Fruit fly (Drosophila melanogaster) whole organism, embryonic: ENCODE measurements around the gene MSAmiP.

Experiments
- C15 ChIP-seq: fragments of 200-800 bp; sonication (Bioruptor generic); IDR thresholded peaks from 3 replicates; pipeline ENCODE4 v1.3.6; 2022; ENCODE audit warnings: missing biosample characterization, missing genetic modification characterization
- CG10209 ChIP-seq: fragments of 200-800 bp; sonication (Bioruptor generic); optimal IDR thresholded peaks from 3 replicates; lab custom pipeline; 2017; ENCODE audit warnings: missing biosample characterization, mild to moderate bottlenecking, missing genetic modification characterization, missing genetic modification reagents
- CG10543 ChIP-seq: fragments of 200-800 bp; sonication (Bioruptor generic); optimal IDR thresholded peaks from 3 replicates; lab custom pipeline; 2017; ENCODE audit warnings: missing biosample characterization, mild to moderate bottlenecking, missing genetic modification characterization, moderate library complexity
- CG11504 ChIP-seq: fragments of 200-800 bp; sonication (Bioruptor generic); optimal IDR thresholded peaks from 3 replicates; lab custom pipeline; 2019; ENCODE audit warnings: missing biosample characterization, mild to moderate bottlenecking, missing genetic modification characterization, moderate library complexity
- CG12236 ChIP-seq: fragments of 200-800 bp; sonication (Bioruptor generic); optimal IDR thresholded peaks from 2 replicates; lab custom pipeline; 2016; ENCODE audit warnings: missing biosample characterization, missing genetic modification characterization
- CG1832 ChIP-seq: fragments of 200-800 bp; sonication (Bioruptor generic); optimal IDR thresholded peaks from 2 replicates; lab custom pipeline; 2017; ENCODE audit warnings: missing biosample characterization, mild to moderate bottlenecking, missing genetic modification characterization, inconsistent platforms
- CG2678 ChIP-seq: fragments of 200-800 bp; sonication (Bioruptor generic); optimal IDR thresholded peaks from 3 replicates; lab custom pipeline; 2019; ENCODE audit warnings: missing biosample characterization, mild to moderate bottlenecking, missing genetic modification characterization, moderate library complexity
- CG31388 ChIP-seq: fragments of 200-800 bp; sonication (Bioruptor generic); optimal IDR thresholded peaks from 2 replicates; lab custom pipeline; 2016; ENCODE audit warnings: missing biosample characterization, missing genetic modification characterization
- CG3407 ChIP-seq: fragments of 200-800 bp; sonication (Bioruptor generic); optimal IDR thresholded peaks from 2 replicates; lab custom pipeline; 2018; ENCODE audit warnings: missing biosample characterization, mild to moderate bottlenecking, missing genetic modification characterization
- CG34376 ChIP-seq: fragments of 200-800 bp; sonication (Bioruptor generic); optimal IDR thresholded peaks from 2 replicates; lab custom pipeline; 2018; ENCODE audit warnings: missing biosample characterization, mild to moderate bottlenecking, missing genetic modification characterization
- CG6272 ChIP-seq: fragments of 200-800 bp; sonication (Bioruptor generic); IDR thresholded peaks from 2 replicates; pipeline ENCODE4 v1.3.6; 2022; ENCODE audit warnings: missing biosample characterization, missing genetic modification characterization
- CG6689 ChIP-seq: fragments of 200-800 bp; sonication (Bioruptor generic); IDR thresholded peaks from 2 replicates; pipeline ENCODE4 v1.3.6; 2022; ENCODE audit warnings: missing biosample characterization, missing genetic modification characterization
- CG7745 ChIP-seq: fragments of 200-800 bp; sonication (Bioruptor generic); optimal IDR thresholded peaks from 2 replicates; lab custom pipeline; 2018; ENCODE audit warnings: missing biosample characterization, mild to moderate bottlenecking, missing genetic modification characterization, moderate library complexity
- CG7786 ChIP-seq: fragments of 200-800 bp; sonication (Bioruptor generic); optimal IDR thresholded peaks from 2 replicates; lab custom pipeline; 2016; ENCODE audit warnings: missing biosample characterization, missing genetic modification characterization
- CG7928 ChIP-seq: fragments of 200-800 bp; sonication (Bioruptor generic); optimal IDR thresholded peaks from 2 replicates; lab custom pipeline; 2017; ENCODE audit warnings: missing biosample characterization, mild to moderate bottlenecking, missing genetic modification characterization
- CG8281 ChIP-seq: fragments of 200-800 bp; sonication (Bioruptor generic); optimal IDR thresholded peaks from 2 replicates; lab custom pipeline; 2018; ENCODE audit warnings: missing biosample characterization, mild to moderate bottlenecking, missing genetic modification characterization, moderate library complexity
- CG8478 ChIP-seq: fragments of >200 bp; optimal IDR thresholded peaks from 2 replicates; lab custom pipeline; 2018
- CG8765 ChIP-seq: fragments of 200-800 bp; sonication (Bioruptor generic); IDR thresholded peaks from 2 replicates; pipeline ENCODE4 v1.3.6; 2022; ENCODE audit warnings: missing biosample characterization, missing genetic modification characterization
- CG9215 ChIP-seq: fragments of 200-800 bp; sonication (Bioruptor generic); IDR thresholded peaks from 2 replicates; pipeline ENCODE4 v1.3.6; 2022; ENCODE audit warnings: missing biosample characterization, missing genetic modification characterization
- Dfd ChIP-seq, 2 experiments: fragments of >200 bp; optimal IDR thresholded peaks; 2 replicates each; lab custom pipeline; 2017; ENCODE audit warnings: missing biosample characterization in 2 of 2, missing genetic modification characterization in 2 of 2
- Drgx ChIP-seq: fragments of 200-800 bp; sonication (Bioruptor generic); IDR thresholded peaks from 2 replicates; pipeline ENCODE4 v1.3.6; 2022; ENCODE audit warnings: missing biosample characterization, missing genetic modification characterization
- ERR ChIP-seq: fragments of 200-800 bp; sonication (Bioruptor generic); optimal IDR thresholded peaks from 2 replicates; lab custom pipeline; 2016; ENCODE audit warnings: missing biosample characterization, missing genetic modification characterization
- Fer3 ChIP-seq: fragments of 200-800 bp; sonication (Bioruptor generic); optimal IDR thresholded peaks from 2 replicates; lab custom pipeline; 2018; ENCODE audit warnings: missing biosample characterization, mild to moderate bottlenecking, missing genetic modification characterization, moderate library complexity
- HHEX ChIP-seq: fragments of 200-800 bp; sonication (Bioruptor generic); optimal IDR thresholded peaks from 3 replicates; lab custom pipeline; 2017; ENCODE audit warnings: missing biosample characterization, mild to moderate bottlenecking, missing genetic modification characterization, missing genetic modification reagents
- HLHmδ ChIP-seq: fragments of 200-800 bp; sonication (Bioruptor generic); optimal IDR thresholded peaks from 2 replicates; lab custom pipeline; 2018; ENCODE audit warnings: missing biosample characterization, mild to moderate bottlenecking, missing genetic modification characterization, moderate library complexity
- MESR4 ChIP-seq: fragments of 200-800 bp; sonication (Bioruptor generic); optimal IDR thresholded peaks from 2 replicates; lab custom pipeline; 2018; ENCODE audit warnings: missing biosample characterization, mild to moderate bottlenecking, missing genetic modification characterization, moderate library complexity
- Med ChIP-seq: fragments of 200-800 bp; sonication (Bioruptor generic); peaks from one replicate; lab custom pipeline; 2016; ENCODE audit warnings: missing biosample characterization, missing genetic modification characterization, mild to moderate bottlenecking, inconsistent platforms, moderate library complexity
- Mrtf ChIP-seq: fragments of 200-800 bp; sonication (Bioruptor generic); IDR thresholded peaks from 3 replicates; pipeline ENCODE4 v1.3.6; 2022; ENCODE audit warnings: missing biosample characterization, missing genetic modification characterization
- NC2α ChIP-seq: fragments of 200-800 bp; sonication (Bioruptor generic); optimal IDR thresholded peaks from 2 replicates; lab custom pipeline; 2016; ENCODE audit warnings: missing biosample characterization, missing genetic modification characterization
- Optix ChIP-seq: fragments of 200-800 bp; sonication (Bioruptor generic); IDR thresholded peaks from 3 replicates; pipeline ENCODE4 v1.3.6; 2022; ENCODE audit warnings: missing biosample characterization, missing genetic modification characterization
- Ravus ChIP-seq: fragments of 200-800 bp; sonication (Bioruptor generic); IDR thresholded peaks from 2 replicates; pipeline ENCODE4 v1.3.6; 2022; ENCODE audit warnings: missing biosample characterization, missing genetic modification characterization
- Usf ChIP-seq: fragments of 200-800 bp; sonication (Bioruptor generic); optimal IDR thresholded peaks from 2 replicates; lab custom pipeline; 2017; ENCODE audit warnings: missing genotype, missing biosample characterization, missing genetic modification characterization
- ab ChIP-seq: fragments of 200-800 bp; sonication (Bioruptor generic); optimal IDR thresholded peaks from 2 replicates; lab custom pipeline; 2016; ENCODE audit warnings: missing biosample characterization, missing genetic modification characterization
- aop ChIP-seq: fragments of 200-800 bp; sonication (Bioruptor generic); IDR thresholded peaks from 2 replicates; pipeline ENCODE4 v1.3.6; 2022; ENCODE audit warnings: missing biosample characterization, missing genetic modification characterization
- ap ChIP-seq: fragments of 200-800 bp; sonication (Bioruptor generic); IDR thresholded peaks from 2 replicates; pipeline ENCODE4 v1.3.6; 2022; ENCODE audit warnings: missing biosample characterization, missing genetic modification characterization
- ase ChIP-seq: fragments of 200-800 bp; sonication (Bioruptor generic); IDR thresholded peaks from 3 replicates; pipeline ENCODE4 v1.3.6; 2022; ENCODE audit warnings: missing biosample characterization, missing genetic modification characterization
- cad ChIP-seq: fragments of >200 bp; optimal IDR thresholded peaks from 2 replicates; lab custom pipeline; 2017; ENCODE audit warnings: missing biosample characterization, missing genetic modification characterization
- caup ChIP-seq: fragments of 200-800 bp; sonication (Bioruptor generic); optimal IDR thresholded peaks from 3 replicates; lab custom pipeline; 2017; ENCODE audit warnings: missing biosample characterization, mild to moderate bottlenecking, missing genetic modification characterization, moderate library complexity; ENCODE audit not compliant: severe bottlenecking
- chn ChIP-seq: fragments of 200-800 bp; sonication (Bioruptor generic); optimal IDR thresholded peaks from 2 replicates; lab custom pipeline; 2016; ENCODE audit warnings: missing biosample characterization, missing genetic modification characterization
- dan ChIP-seq: fragments of 200-800 bp; sonication (Bioruptor generic); IDR thresholded peaks from 2 replicates; pipeline ENCODE4 v1.3.6; 2022; ENCODE audit warnings: missing biosample characterization, missing genetic modification characterization
- dmrt11E ChIP-seq: fragments of 200-800 bp; sonication (Bioruptor generic); optimal IDR thresholded peaks from 3 replicates; lab custom pipeline; 2018; ENCODE audit warnings: missing biosample characterization, mild to moderate bottlenecking, missing genetic modification characterization, moderate library complexity
- eyg ChIP-seq: fragments of 200-800 bp; sonication (Bioruptor generic); optimal IDR thresholded peaks from 3 replicates; lab custom pipeline; 2016; ENCODE audit warnings: missing biosample characterization, missing genetic modification characterization
- fd102C ChIP-seq: fragments of 200-800 bp; sonication (Bioruptor generic); optimal IDR thresholded peaks from 2 replicates; lab custom pipeline; 2018; ENCODE audit warnings: missing biosample characterization, mild to moderate bottlenecking, missing genetic modification characterization, moderate library complexity
- fd64A ChIP-seq: fragments of 200-800 bp; sonication (Bioruptor generic); optimal IDR thresholded peaks from 3 replicates; lab custom pipeline; 2018; ENCODE audit warnings: missing biosample characterization, mild to moderate bottlenecking, missing genetic modification characterization
- ftz-f1 ChIP-seq: fragments of 200-800 bp; sonication (Bioruptor generic); optimal IDR thresholded peaks from 2 replicates; lab custom pipeline; 2016; ENCODE audit warnings: missing biosample characterization, missing genetic modification characterization
- gt ChIP-seq: fragments of 200-800 bp; sonication (Bioruptor generic); IDR thresholded peaks from 2 replicates; pipeline ENCODE4 v1.3.6; 2022; ENCODE audit warnings: missing biosample characterization, missing genetic modification characterization
- h ChIP-seq: fragments of >200 bp; optimal IDR thresholded peaks from 2 replicates; lab custom pipeline; 2017
- lola ChIP-seq, 3 experiments: fragments of >200 bp in 2 of 3; fragments of 200-800 bp in 1 of 3; sonication (Bioruptor generic) in 1 of 3; optimal IDR thresholded peaks; 2 replicates each; lab custom pipeline; 2017 to 2019; ENCODE audit warnings: missing biosample characterization in 3 of 3, missing genetic modification characterization in 3 of 3, mild to moderate bottlenecking in 1 of 3, moderate library complexity in 1 of 3
- schlank ChIP-seq: fragments of 200-800 bp; sonication (Bioruptor generic); optimal IDR thresholded peaks from 2 replicates; lab custom pipeline; 2018; ENCODE audit warnings: missing biosample characterization, mild to moderate bottlenecking, missing genetic modification characterization
- sd ChIP-seq: fragments of 200-800 bp; sonication (Bioruptor generic); optimal IDR thresholded peaks from 3 replicates; lab custom pipeline; 2018; ENCODE audit warnings: missing biosample characterization, mild to moderate bottlenecking, missing genetic modification characterization, moderate library complexity
- sima ChIP-seq: fragments of 200-800 bp; sonication (Bioruptor generic); optimal IDR thresholded peaks from 2 replicates; lab custom pipeline; 2016; ENCODE audit warnings: missing biosample characterization, missing genetic modification characterization
- tio ChIP-seq: fragments of 200-800 bp; sonication (Bioruptor generic); optimal IDR thresholded peaks from 2 replicates; lab custom pipeline; 2017; ENCODE audit warnings: missing biosample characterization, missing genetic modification characterization, inconsistent platforms
- zf30C ChIP-seq: fragments of 200-800 bp; sonication (Bioruptor generic); optimal IDR thresholded peaks from 3 replicates; lab custom pipeline; 2018; ENCODE audit warnings: missing biosample characterization, mild to moderate bottlenecking, missing genetic modification characterization

Gene MSAmiP

DNA sequence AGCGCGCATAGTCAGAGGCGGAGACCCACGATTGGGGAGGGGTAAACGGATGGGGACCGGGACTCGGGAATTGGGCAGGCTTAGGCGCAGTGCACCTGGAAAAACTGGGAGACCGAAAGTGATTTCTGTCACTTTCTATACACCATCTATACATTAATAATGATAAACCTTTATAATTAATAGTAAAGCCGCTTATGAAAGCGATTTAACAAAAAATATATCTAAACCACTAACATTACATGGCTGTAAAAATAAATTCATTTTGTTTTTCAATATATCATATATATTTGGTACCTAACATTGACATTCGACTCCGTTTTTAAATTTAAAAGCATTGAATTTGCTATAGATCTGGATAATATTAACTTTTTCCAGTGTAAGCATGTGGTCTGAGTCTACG, 95.1 kb downstream of the MSAmiP start (continued):
- TF ChIP-seq MESR4 (GFP tag; lab: Kevin White, UChicago): no peak
- TF ChIP-seq ftz-f1 (GFP tag; lab: Kevin White, UChicago): no peak
- TF ChIP-seq HLHmδ (GFP tag; lab: Kevin White, UChicago): no peak
- no peak for TF ChIP-seq Ravus (GFP tag; lab: Robert Waterston, UW)
- TF ChIP-seq Optix (GFP tag; lab: Robert Waterston, UW): no peak
- no peak for TF ChIP-seq CG7786
- TF ChIP-seq HHEX (GFP tag; lab: Kevin White, UChicago): no peak
- TF ChIP-seq C15 (GFP tag; lab: Robert Waterston, UW): no peak
- peak; percentile 49 for TF ChIP-seq CG6689 (GFP tag; lab: Robert Waterston, UW)
- TF ChIP-seq fd102C (GFP tag; lab: Kevin White, UChicago): no peak
- TF ChIP-seq CG7745 (tag; lab: Kevin White, UChicago): no peak
- no peak for TF ChIP-seq cad (GFP tag; lab: Kevin White, UChicago)
- peak in 1 of 3 experiments; percentile 70 for TF ChIP-seq lola (GFP tag; optimal IDR thresholded peaks at IDR 0.05; lab: Kevin White, UChicago)
- no peak for TF ChIP-seq aop (GFP tag; lab: Robert Waterston, UW)
- TF ChIP-seq sima (GFP tag; lab: Kevin White, UChicago): no peak
- TF ChIP-seq CG6272 (GFP tag; lab: Robert Waterston, UW): no peak
- no peak for TF ChIP-seq sd (tag; lab: Kevin White, UChicago)
- no peak for TF ChIP-seq gt
- peak; percentile 75 for TF ChIP-seq dmrt11E
- no peak for TF ChIP-seq tio (GFP tag; lab: Kevin White, UChicago)
- no peak for TF ChIP-seq fd64A (GFP tag; lab: Kevin White, UChicago)
- TF ChIP-seq caup (GFP tag; lab: Kevin White, UChicago): no peak
- TF ChIP-seq CG3407 (GFP tag; lab: Kevin White, UChicago): no peak
- no peak for TF ChIP-seq Med (GFP tag; lab: Kevin White, UChicago)
- no peak for TF ChIP-seq ab (GFP tag; lab: Kevin White, UChicago)
- no peak for TF ChIP-seq ERR (GFP tag; lab: Kevin White, UChicago)
- peak; percentile 16 for TF ChIP-seq CG10209
- no peak for TF ChIP-seq Fer3 (tag; lab: Kevin White, UChicago)
- TF ChIP-seq CG8765 (GFP tag; lab: Robert Waterston, UW): no peak
- TF ChIP-seq ase (GFP tag; lab: Robert Waterston, UW): peak; percentile 23; the same call in 1 of the 3 replicates
- no peak for TF ChIP-seq Dfd (GFP tag; optimal IDR thresholded peaks at IDR 0.05; lab: Kevin White, UChicago)
- TF ChIP-seq schlank (tag; lab: Kevin White, UChicago): no peak
- TF ChIP-seq CG10543: no peak
- TF ChIP-seq dan: no peak
- TF ChIP-seq CG9215: no peak
- TF ChIP-seq zf30C (GFP tag; lab: Kevin White, UChicago): peak; percentile 42
- no peak for TF ChIP-seq chn (GFP tag; lab: Kevin White, UChicago)
- no peak for TF ChIP-seq CG7928 (GFP tag; lab: Kevin White, UChicago)
- no peak for TF ChIP-seq Usf (GFP tag; lab: Kevin White, UChicago)
- TF ChIP-seq CG8281 (tag; lab: Kevin White, UChicago): no peak
- no peak for TF ChIP-seq eyg
- peak; percentile 61 for TF ChIP-seq CG11504 (tag; lab: Kevin White, UChicago)
- no peak for TF ChIP-seq ap (GFP tag; lab: Robert Waterston, UW)
- no peak for TF ChIP-seq h (lab: Kevin White, UChicago)
- no peak for TF ChIP-seq CG34376 (GFP tag; lab: Kevin White, UChicago)
- TF ChIP-seq CG8478: no peak
- no peak for TF ChIP-seq NC2α (GFP tag; lab: Kevin White, UChicago)
- TF ChIP-seq Drgx (GFP tag; lab: Robert Waterston, UW): no peak
- TF ChIP-seq CG1832: no peak
- peak; percentile 49 for TF ChIP-seq CG2678 (tag; lab: Kevin White, UChicago)
- TF ChIP-seq CG31388 (GFP tag; lab: Kevin White, UChicago): no peak
- no peak for TF ChIP-seq CG12236
- no peak for TF ChIP-seq Mrtf (GFP tag; lab: Robert Waterston, UW)
